Worm (Caenorhabditis elegans): ENCODE data around the gene srh-183.

srh-183 gene

DNA sequence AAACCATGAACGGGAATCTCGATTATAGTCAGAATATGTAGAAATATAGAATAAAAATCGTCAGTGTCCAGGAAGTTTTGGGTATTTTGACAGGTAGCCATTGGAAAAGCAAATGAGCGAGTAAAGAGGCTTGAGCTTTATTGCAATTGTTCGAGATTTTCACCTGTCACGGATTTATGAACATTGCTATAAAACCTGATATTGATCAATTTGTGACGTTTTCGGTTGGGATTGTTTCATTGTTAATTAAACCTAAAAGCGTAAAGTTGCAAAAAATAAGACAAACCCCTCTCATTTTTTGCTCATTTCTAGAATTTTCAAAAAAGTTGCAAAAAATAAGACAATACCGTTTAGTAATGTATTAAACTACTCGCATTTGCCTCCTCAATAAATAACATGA is at the start of gene srh-183:
Gene srh-183 (minus strand): TSS at position 101 of the 400 bp plus-strand sequence.
- TF ChIP-seq Y22D7AL.16 (tag; optimal IDR thresholded peaks at IDR 0.05), result no peak
- no peak for TF ChIP-seq odd-2 (tag; optimal IDR thresholded peaks at IDR 0.05)
- TF ChIP-seq tbx-7 (tag; optimal IDR thresholded peaks at IDR 0.05), result no peak
- TF ChIP-seq nhr-232 (tag; optimal IDR thresholded peaks at IDR 0.05), result no peak
- TF ChIP-seq rnt-1 (tag; optimal IDR thresholded peaks at IDR 0.05), result no peak
- TF ChIP-seq ets-4 (tag; optimal IDR thresholded peaks at IDR 0.05), result no peak
- TF ChIP-seq gmeb-2 (tag; optimal IDR thresholded peaks at IDR 0.05), result no peak
- TF ChIP-seq lim-6 (tag; optimal IDR thresholded peaks at IDR 0.05), result no peak
- TF ChIP-seq elt-2 (tag; optimal IDR thresholded peaks at IDR 0.05), result no peak
- TF ChIP-seq elt-4 (tag; optimal IDR thresholded peaks at IDR 0.05), result no peak
- TF ChIP-seq nfya-1 (tag; optimal IDR thresholded peaks at IDR 0.05), result no peak
- TF ChIP-seq pat-9 (tag; optimal IDR thresholded peaks at IDR 0.05), result no peak
- no peak for TF ChIP-seq pros-1 (tag; optimal IDR thresholded peaks at IDR 0.05)

DNA sequence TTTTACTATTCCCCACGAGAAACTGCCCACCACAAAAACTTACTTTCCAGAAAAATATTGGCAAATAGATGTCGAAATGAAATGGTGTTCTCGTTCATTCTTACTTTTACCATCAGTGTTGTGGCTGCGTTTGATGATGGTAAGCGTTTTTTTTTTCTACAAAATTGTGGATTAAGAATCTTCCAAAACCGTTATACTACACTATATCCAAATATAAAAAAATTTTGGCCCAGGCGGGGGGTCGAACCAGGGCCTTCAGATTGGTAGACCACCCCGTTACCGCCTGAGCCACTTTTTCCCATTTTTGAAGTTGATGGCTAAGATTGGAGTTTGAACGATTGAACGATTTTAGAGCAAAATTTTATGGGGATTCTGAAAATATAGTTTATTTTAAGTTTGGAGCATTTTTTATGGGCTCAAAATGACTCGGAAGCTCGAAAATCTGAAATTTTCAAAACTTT is 44.9 kb upstream of the srh-183 start, which contains the start of gene lgc-55:
Gene lgc-55 (plus strand): TSS at position 51 of the 461 bp plus-strand sequence.
- TF ChIP-seq unc-86 (tag; optimal IDR thresholded peaks at IDR 0.05), result no peak
- TF ChIP-seq ceh-30 (tag; optimal IDR thresholded peaks at IDR 0.05), result no peak
- TF ChIP-seq nhr-11 (tag; optimal IDR thresholded peaks at IDR 0.05), result no peak
- TF ChIP-seq dmd-4 (tag; optimal IDR thresholded peaks at IDR 0.05; ENCODE audit: borderline replicate concordance), result no peak
- no peak for TF ChIP-seq pqm-1 (tag; optimal IDR thresholded peaks at IDR 0.05)
- TF ChIP-seq hlh-8 (tag; optimal IDR thresholded peaks at IDR 0.05), result no peak
- no peak for TF ChIP-seq dve-1 (tag; optimal IDR thresholded peaks at IDR 0.05)
- no peak for TF ChIP-seq sox-2 (GFP tag; IDR thresholded peaks at IDR 0.05)
- no peak for TF ChIP-seq ref-2 (tag; optimal IDR thresholded peaks at IDR 0.05)
- TF ChIP-seq lim-6 (tag; optimal IDR thresholded peaks at IDR 0.05), result no peak
- TF ChIP-seq fkh-10 (GFP tag; optimal IDR thresholded peaks at IDR 0.05), result no peak
- no peak for TF ChIP-seq pag-3 (tag; optimal IDR thresholded peaks at IDR 0.05; ENCODE audit: borderline replicate concordance)
- TF ChIP-seq mec-3 (tag; optimal IDR thresholded peaks at IDR 0.05; ENCODE audit: borderline replicate concordance), result no peak
- no peak for TF ChIP-seq unc-42 (tag; optimal IDR thresholded peaks at IDR 0.05)
- no peak for TF ChIP-seq pax-1 (tag; optimal IDR thresholded peaks at IDR 0.05)
- TF ChIP-seq unc-55 (GFP tag; optimal IDR thresholded peaks at IDR 0.05), result no peak
- TF ChIP-seq ceh-31 (tag; optimal IDR thresholded peaks at IDR 0.05), result no peak
- TF ChIP-seq hlh-30 (tag; optimal IDR thresholded peaks at IDR 0.05; ENCODE audit: insufficient read depth), result no peak
- TF ChIP-seq pha-4 (tag; optimal IDR thresholded peaks at IDR 0.05), result no peak
- no peak for TF ChIP-seq sox-4 (tag; optimal IDR thresholded peaks at IDR 0.05)

DNA sequence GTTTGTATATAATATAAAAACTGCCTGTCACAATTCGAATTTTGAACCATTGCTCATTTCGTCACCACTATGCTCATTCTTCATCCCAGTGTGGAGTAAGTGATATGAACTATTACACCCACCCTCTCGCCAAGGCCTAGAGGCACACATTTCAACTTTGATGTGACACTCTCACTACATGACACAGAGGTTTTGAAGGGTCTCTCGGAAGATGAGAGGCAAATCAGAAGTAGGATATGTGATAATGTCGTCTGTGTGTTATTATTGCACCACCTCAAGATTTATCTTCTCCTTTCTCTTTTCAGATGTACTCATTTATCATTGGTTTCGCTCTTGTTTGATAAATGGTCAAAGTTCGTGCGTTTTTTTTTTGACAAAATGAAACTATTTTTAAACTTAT is 43.2 kb upstream of the srh-183 start:
- TF ChIP-seq unc-55 (GFP tag; optimal IDR thresholded peaks at IDR 0.05) (peak; percentile 54), ceh-34 (tag; optimal IDR thresholded peaks at IDR 0.05) (no peak)

DNA sequence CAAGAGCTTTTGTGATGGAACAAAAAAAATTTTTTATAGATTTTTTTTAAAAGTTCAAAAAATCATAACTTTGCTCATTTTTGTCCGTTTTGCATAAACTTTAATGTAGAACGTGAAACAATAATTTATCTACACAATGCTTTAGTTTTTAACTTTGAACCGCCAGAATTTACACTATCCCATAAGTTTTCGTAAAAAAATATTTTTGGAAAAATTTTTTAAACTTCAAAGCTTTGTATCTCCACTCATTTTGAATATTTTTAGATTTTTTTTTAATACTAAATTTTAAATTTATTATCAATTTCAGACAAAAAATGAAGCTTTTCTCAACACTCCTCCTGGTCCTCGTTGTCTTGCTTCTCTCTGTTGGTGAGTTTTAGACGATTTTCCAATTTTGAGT is 33.5 kb upstream of the srh-183 start, which contains the start of gene Y60A3A.21:
Gene Y60A3A.21 (plus strand): TSS at position 301 of the 400 bp plus-strand sequence.
- TF ChIP-seq rnt-1 (tag; optimal IDR thresholded peaks at IDR 0.05) (no peak), F13H6.1 (tag; optimal IDR thresholded peaks at IDR 0.05) (no peak), hlh-6 (tag; optimal IDR thresholded peaks at IDR 0.05) (no peak), fax-1 (tag; optimal IDR thresholded peaks at IDR 0.05) (no peak), nhr-232 (tag; optimal IDR thresholded peaks at IDR 0.05) (no peak)

DNA sequence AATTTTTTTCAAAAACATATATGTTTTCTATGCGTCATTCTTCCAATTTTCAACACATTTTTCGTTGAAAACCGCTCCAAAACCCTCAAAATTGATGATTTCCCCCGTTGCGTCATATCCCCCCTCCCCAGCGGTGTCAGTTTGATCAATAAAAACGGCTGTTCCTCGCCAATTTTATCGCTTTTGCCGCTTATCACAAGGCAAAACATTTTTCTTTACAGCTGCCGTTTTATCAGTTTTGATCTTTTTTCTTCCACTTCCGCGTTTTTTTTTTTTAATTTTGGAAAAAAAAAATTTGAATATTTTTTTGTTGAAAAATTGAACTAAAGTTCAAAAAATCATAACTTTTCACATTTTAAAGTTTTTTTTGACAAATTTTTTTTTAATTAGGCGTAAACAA is 33.1 kb upstream of the srh-183 start:
- TF ChIP-seq elt-2 (tag; optimal IDR thresholded peaks at IDR 0.05) (peak; percentile 26), fax-1 (tag; optimal IDR thresholded peaks at IDR 0.05) (no peak)

Measured in whole organism, late embryonic.